Worm (Caenorhabditis elegans): ENCODE measurements around the gene mtm-5.
A peak's percentile ranks its signal among the peaks of the same experiment; 100 is the strongest.

The mtm-5 gene

DNA sequence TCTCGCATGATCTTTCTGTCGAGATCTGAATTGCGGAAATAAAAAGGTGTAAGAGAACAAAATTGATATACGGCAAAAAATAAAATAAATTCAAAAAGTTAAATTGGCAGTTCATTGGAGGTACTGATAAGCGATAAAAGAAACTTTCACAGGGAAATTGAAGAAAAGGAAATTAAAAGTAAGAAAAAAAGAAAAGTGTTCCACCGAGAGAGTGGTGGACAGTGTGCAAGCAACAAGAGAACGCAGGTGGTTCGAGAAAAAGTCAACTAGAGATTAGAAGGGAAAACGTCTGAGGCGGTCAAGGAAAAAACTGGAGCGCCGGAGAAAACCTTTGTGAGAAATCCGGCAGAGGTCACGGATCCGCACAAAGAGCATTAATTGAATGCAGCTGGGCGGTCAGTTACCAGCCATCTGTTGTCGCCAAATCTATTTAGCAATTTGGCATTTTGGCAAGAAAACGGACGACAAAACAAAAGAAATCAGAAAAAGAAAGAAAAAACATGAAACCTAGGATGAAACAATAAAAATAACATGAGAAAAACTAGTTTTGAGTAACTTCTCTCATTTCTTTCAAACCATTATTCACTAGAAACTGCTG is at the start of gene mtm-5:
TSS of gene mtm-5 (minus strand) at position 27 of the 598 bp plus-strand sequence.
- no peak for TF ChIP-seq bed-3 (GFP tag; optimal IDR thresholded peaks at IDR 0.05)
- no peak for TF ChIP-seq zip-8 (tag; optimal IDR thresholded peaks at IDR 0.05)
- no peak for TF ChIP-seq ceh-83 (GFP tag; optimal IDR thresholded peaks at IDR 0.05)
- TF ChIP-seq nhr-28 (tag; optimal IDR thresholded peaks at IDR 0.05), result no peak
- TF ChIP-seq cnd-1 (tag; optimal IDR thresholded peaks at IDR 0.05), result no peak
- no peak for TF ChIP-seq unc-62 (GFP tag; optimal IDR thresholded peaks at IDR 0.05)
- TF ChIP-seq mab-5 (tag; optimal IDR thresholded peaks at IDR 0.05), result no peak
- no peak for TF ChIP-seq mep-1 (tag; optimal IDR thresholded peaks at IDR 0.05)
- TF ChIP-seq elt-3 (tag; optimal IDR thresholded peaks at IDR 0.05), result no peak
- no peak for TF ChIP-seq hlh-1 (tag; optimal IDR thresholded peaks at IDR 0.05)
- no peak for TF ChIP-seq drap-1 (GFP tag; optimal IDR thresholded peaks at IDR 0.05)
- TF ChIP-seq lin-32 (GFP tag; optimal IDR thresholded peaks at IDR 0.05), result peak; percentile 79
- no peak for TF ChIP-seq snpc-4 (tag; optimal IDR thresholded peaks at IDR 0.05)
- peak; percentile 78 for TF ChIP-seq ces-1 (GFP tag; optimal IDR thresholded peaks at IDR 0.05)
- TF ChIP-seq pha-4 (tag; optimal IDR thresholded peaks at IDR 0.05), result no peak

DNA sequence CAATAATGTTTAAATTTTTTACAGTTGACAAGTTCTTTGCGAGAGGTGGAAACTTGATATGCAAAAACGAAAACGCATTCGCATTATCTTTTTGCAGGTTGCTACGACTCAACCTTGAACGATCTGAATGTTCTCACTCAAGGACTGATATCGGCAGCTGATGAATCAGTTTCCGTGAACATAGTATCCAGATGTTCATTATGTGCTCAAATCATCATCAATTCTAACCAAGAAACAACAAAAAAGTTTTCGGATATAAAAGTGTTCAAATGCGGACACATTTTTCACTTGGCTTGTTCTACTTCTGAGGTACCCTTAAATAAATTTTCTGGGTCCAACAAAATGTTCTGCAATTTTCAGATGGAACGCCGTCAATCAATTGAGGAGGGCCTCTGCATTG is 45.9 kb upstream of the mtm-5 start:
- no peak for TF ChIP-seq lin-13 (tag; optimal IDR thresholded peaks at IDR 0.05)
- no peak for TF ChIP-seq tbx-8 (GFP tag; optimal IDR thresholded peaks at IDR 0.05)
- no peak for TF ChIP-seq elt-1 (tag; optimal IDR thresholded peaks at IDR 0.05; ENCODE audit: borderline replicate concordance, insufficient read depth)
- TF ChIP-seq sptf-1 (tag; optimal IDR thresholded peaks at IDR 0.05), result no peak
- no peak for TF ChIP-seq nhr-2 (tag; optimal IDR thresholded peaks at IDR 0.05)
- no peak for TF ChIP-seq ceh-83 (GFP tag; optimal IDR thresholded peaks at IDR 0.05)
- TF ChIP-seq unc-62 (GFP tag; optimal IDR thresholded peaks at IDR 0.05), result no peak
- TF ChIP-seq cnd-1 (tag; optimal IDR thresholded peaks at IDR 0.05), result no peak
- TF ChIP-seq flh-1 (GFP tag; optimal IDR thresholded peaks at IDR 0.05), result no peak
- TF ChIP-seq mab-5 (tag; optimal IDR thresholded peaks at IDR 0.05), result no peak
- TF ChIP-seq lsy-2 (tag; optimal IDR thresholded peaks at IDR 0.05), result no peak
- no peak for TF ChIP-seq sem-2 (GFP tag; optimal IDR thresholded peaks at IDR 0.05)
- no peak for TF ChIP-seq M03D4.4 (tag; optimal IDR thresholded peaks at IDR 0.05)
- TF ChIP-seq nhr-12 (tag; optimal IDR thresholded peaks at IDR 0.05), result no peak
- no peak for TF ChIP-seq nhr-28 (tag; optimal IDR thresholded peaks at IDR 0.05)
- TF ChIP-seq elt-3 (tag; optimal IDR thresholded peaks at IDR 0.05), result no peak
- TF ChIP-seq bed-3 (GFP tag; optimal IDR thresholded peaks at IDR 0.05), result no peak

DNA sequence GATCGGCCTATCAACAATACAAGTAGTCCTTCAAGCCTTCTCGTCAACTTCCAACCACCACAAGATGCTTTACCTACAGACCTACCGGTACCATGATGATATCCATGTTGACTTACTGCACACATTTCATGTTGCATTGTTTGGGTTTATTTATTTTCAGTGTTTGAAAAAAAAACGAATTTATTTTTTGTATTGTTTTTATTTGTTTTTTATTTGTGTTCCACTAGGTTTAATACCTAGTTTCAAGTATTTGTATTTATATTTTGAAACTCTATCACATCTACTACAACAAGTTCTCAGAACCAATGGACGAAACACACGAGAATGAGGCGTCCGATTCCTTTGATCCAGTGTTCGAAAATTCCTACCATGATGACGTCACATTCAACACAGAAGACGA is 40.3 kb upstream of the mtm-5 start, which contains the start of gene vps-41:
TSS of gene vps-41 (plus strand) at position 301 of the 400 bp plus-strand sequence.
- no peak for TF ChIP-seq flh-1 (GFP tag; optimal IDR thresholded peaks at IDR 0.05)
- TF ChIP-seq hlh-1 (tag; optimal IDR thresholded peaks at IDR 0.05), result no peak
- TF ChIP-seq ces-1 (GFP tag; optimal IDR thresholded peaks at IDR 0.05), result no peak
- no peak for TF ChIP-seq tbx-8 (GFP tag; optimal IDR thresholded peaks at IDR 0.05)
- no peak for TF ChIP-seq pha-4 (tag; optimal IDR thresholded peaks at IDR 0.05)
- TF ChIP-seq M03D4.4 (tag; optimal IDR thresholded peaks at IDR 0.05), result no peak
- no peak for TF ChIP-seq ceh-43 (GFP tag; optimal IDR thresholded peaks at IDR 0.05)
- TF ChIP-seq elt-3 (tag; optimal IDR thresholded peaks at IDR 0.05), result no peak
- TF ChIP-seq blmp-1 (tag; optimal IDR thresholded peaks at IDR 0.05), result no peak
- TF ChIP-seq mab-5 (tag; optimal IDR thresholded peaks at IDR 0.05), result no peak
- no peak for TF ChIP-seq mls-2 (tag; optimal IDR thresholded peaks at IDR 0.05)
- TF ChIP-seq nhr-2 (tag; optimal IDR thresholded peaks at IDR 0.05), result no peak
- TF ChIP-seq nhr-28 (tag; optimal IDR thresholded peaks at IDR 0.05), result no peak
- no peak for TF ChIP-seq unc-62 (GFP tag; optimal IDR thresholded peaks at IDR 0.05)
- TF ChIP-seq nhr-76 (tag; optimal IDR thresholded peaks at IDR 0.05), result no peak
- TF ChIP-seq lin-13 (tag; optimal IDR thresholded peaks at IDR 0.05), result no peak
- TF ChIP-seq cnd-1 (tag; optimal IDR thresholded peaks at IDR 0.05), result no peak
- no peak for TF ChIP-seq lsy-2 (tag; optimal IDR thresholded peaks at IDR 0.05)

ce11 chrX:5279674-5280073 is 36.5 kb upstream of the mtm-5 start, which contains the start of gene rga-8:
Gene rga-8 (minus strand): TSS chrX:5279774.
- TF ChIP-seq tbx-8 (GFP tag; optimal IDR thresholded peaks at IDR 0.05), result no peak
- TF ChIP-seq ceh-43 (GFP tag; optimal IDR thresholded peaks at IDR 0.05), result no peak
- no peak for TF ChIP-seq nhr-28 (tag; optimal IDR thresholded peaks at IDR 0.05)
- TF ChIP-seq nhr-2 (tag; optimal IDR thresholded peaks at IDR 0.05), result no peak
- no peak for TF ChIP-seq nhr-12 (tag; optimal IDR thresholded peaks at IDR 0.05)
- TF ChIP-seq ztf-11 (tag; optimal IDR thresholded peaks at IDR 0.05), result no peak
- no peak for TF ChIP-seq mab-5 (tag; optimal IDR thresholded peaks at IDR 0.05)
- TF ChIP-seq elt-1 (tag; optimal IDR thresholded peaks at IDR 0.05; ENCODE audit: borderline replicate concordance, insufficient read depth), result no peak
- no peak for TF ChIP-seq sptf-1 (tag; optimal IDR thresholded peaks at IDR 0.05)

Measured in whole organism, mixed stage, embryonic.